Comparison of ENCODE assay signal across 2 worm cellular contexts in genomic region chrV:5596391-5597030, ce11.
TF ChIP-seq lines count a peak whose summit lies in the region.

TSS of gene zhit-1 (minus strand) at chrV:5596551.

TF ChIP-seq in whole organism, L1 larva, 84 proteins besides CTCF, POLR2A, EP300 and RAD21 (continued from another document):
- TF ChIP-seq sup-37 (GFP tag; optimal IDR thresholded peaks at IDR 0.05; lab: Kevin White, UChicago) (no peak), lsy-2 (tag; optimal IDR thresholded peaks at IDR 0.05; lab: Kevin White, UChicago) (peak; percentile 21 to 70), C16A3.4 (tag; optimal IDR thresholded peaks at IDR 0.05; lab: Kevin White, UChicago) (peak; percentile 23), ceh-8 (GFP tag; optimal IDR thresholded peaks at IDR 0.05; lab: Kevin White, UChicago) (no peak), nhr-71 (tag; optimal IDR thresholded peaks at IDR 0.05; lab: Kevin White, UChicago) (peak; percentile 47), nhr-85 (tag; lab: Kevin White, UChicago) (peak; percentile 30), ztf-11 (tag; optimal IDR thresholded peaks at IDR 0.05; lab: Kevin White, UChicago) (no peak), zag-1 (tag; optimal IDR thresholded peaks at IDR 0.05; lab: Kevin White, UChicago) (no peak), vab-15 (tag; optimal IDR thresholded peaks at IDR 0.05; lab: Kevin White, UChicago) (no peak), blmp-1 (tag; optimal IDR thresholded peaks at IDR 0.05; lab: Kevin White, UChicago) (peak; percentile 4), mep-1 (tag; optimal IDR thresholded peaks at IDR 0.05; lab: Kevin White, UChicago) (peak; percentile 35), C34B4.2 (tag; optimal IDR thresholded peaks at IDR 0.05; lab: Kevin White, UChicago) (no peak), nhr-76 (tag; optimal IDR thresholded peaks at IDR 0.05; lab: Kevin White, UChicago) (no peak), efl-1 (optimal IDR thresholded peaks at IDR 0.05; lab: Kevin White, UChicago) (peak; percentile 92), efl-1 (GFP tag; optimal IDR thresholded peaks at IDR 0.05 in 1 of 2; lab: Kevin White, UChicago) (peak; percentile 92 to 99), zip-4 (GFP tag; optimal IDR thresholded peaks at IDR 0.05; lab: Kevin White, UChicago) (no peak), skn-1 (tag; optimal IDR thresholded peaks at IDR 0.05; lab: Kevin White, UChicago) (peak; percentile 36), nhr-77 (tag; optimal IDR thresholded peaks at IDR 0.05; lab: Kevin White, UChicago) (no peak), dpl-1 (GFP tag; optimal IDR thresholded peaks at IDR 0.05; lab: Kevin White, UChicago) (peak; percentile 85 to 92 (median 89)), unc-86 (tag; optimal IDR thresholded peaks at IDR 0.05; lab: Kevin White, UChicago) (no peak), nhr-19 (GFP tag; conservative IDR thresholded peaks at IDR 0.05; lab: Robert Waterston, UW) (0 out of 2 replicates have a peak, but pooled peaks have one; percentile 6), fkh-8 (tag; optimal IDR thresholded peaks at IDR 0.05; lab: Kevin White, UChicago) (no peak), efl-3 (GFP tag; optimal IDR thresholded peaks at IDR 0.05; lab: Kevin White, UChicago) (no peak), unc-98 (GFP tag; IDR thresholded peaks at IDR 0.05; lab: Robert Waterston, UW) (no peak), ceh-90 (tag; optimal IDR thresholded peaks at IDR 0.05; lab: Kevin White, UChicago) (no peak), dsc-1 (tag; optimal IDR thresholded peaks at IDR 0.05; lab: Kevin White, UChicago) (no peak), ceh-63 (GFP tag; optimal IDR thresholded peaks at IDR 0.05; lab: Kevin White, UChicago) (no peak), irx-1 (tag; optimal IDR thresholded peaks at IDR 0.05; lab: Kevin White, UChicago) (no peak), sox-4 (tag; optimal IDR thresholded peaks at IDR 0.05; lab: Kevin White, UChicago) (no peak), nhr-237 (tag; optimal IDR thresholded peaks at IDR 0.05; lab: Kevin White, UChicago) (no peak), lin-39 (tag; optimal IDR thresholded peaks at IDR 0.05; lab: Kevin White, UChicago) (no peak), F16B12.6 (tag; optimal IDR thresholded peaks at IDR 0.05; lab: Kevin White, UChicago) (peak; percentile 50), aha-1 (tag; optimal IDR thresholded peaks at IDR 0.05; lab: Kevin White, UChicago) (no peak), unc-62 (GFP tag; optimal IDR thresholded peaks at IDR 0.05; lab: Kevin White, UChicago) (no peak), alr-1 (tag; optimal IDR thresholded peaks at IDR 0.05; lab: Kevin White, UChicago; ENCODE audit: borderline replicate concordance) (peak; percentile 85), fkh-10 (GFP tag; optimal IDR thresholded peaks at IDR 0.05; lab: Kevin White, UChicago) (no peak), unc-130 (tag; optimal IDR thresholded peaks at IDR 0.05; lab: Kevin White, UChicago) (peak; percentile 61), hpl-2 (GFP tag; optimal IDR thresholded peaks at IDR 0.05; lab: Kevin White, UChicago) (no peak), fos-1 (tag; optimal IDR thresholded peaks at IDR 0.05; lab: Kevin White, UChicago) (no peak), ceh-82 (tag; optimal IDR thresholded peaks at IDR 0.05; lab: Kevin White, UChicago) (peak in 1 of 3 experiments; percentile 13), pqm-1 (tag; optimal IDR thresholded peaks at IDR 0.05; lab: Kevin White, UChicago) (no peak), fkh-4 (tag; optimal IDR thresholded peaks at IDR 0.05; lab: Kevin White, UChicago; ENCODE audit: borderline replicate concordance) (no peak), ama-1 (optimal IDR thresholded peaks at IDR 0.05; lab: Kevin White, UChicago) (no peak), nhr-12 (tag; optimal IDR thresholded peaks at IDR 0.05; lab: Kevin White, UChicago) (no peak), grh-1 (GFP tag; IDR thresholded peaks at IDR 0.05; lab: Robert Waterston, UW) (no peak), egl-27 (tag; optimal IDR thresholded peaks at IDR 0.05; lab: Kevin White, UChicago) (no peak), xbp-1 (tag; optimal IDR thresholded peaks at IDR 0.05; lab: Kevin White, UChicago) (peak; percentile 15), nhr-47 (tag; optimal IDR thresholded peaks at IDR 0.05; lab: Kevin White, UChicago) (peak; percentile 52), unc-30 (tag; optimal IDR thresholded peaks at IDR 0.05; lab: Kevin White, UChicago) (no peak), nhr-11 (tag; optimal IDR thresholded peaks at IDR 0.05; lab: Kevin White, UChicago) (no peak), hlh-4 (tag; optimal IDR thresholded peaks at IDR 0.05; lab: Kevin White, UChicago) (no peak), snpc-4 (tag; optimal IDR thresholded peaks at IDR 0.05; lab: Kevin White, UChicago) (peak; percentile 68), nhr-20 (tag; optimal IDR thresholded peaks at IDR 0.05; lab: Kevin White, UChicago) (peak; percentile 1), snu-23 (GFP tag; optimal IDR thresholded peaks at IDR 0.05; lab: Kevin White, UChicago) (peak; percentile 29), lin-14 (GFP tag; optimal IDR thresholded peaks at IDR 0.05; lab: Kevin White, UChicago) (no peak)

TF ChIP-seq in whole organism, L2 larva, 48 proteins besides CTCF, POLR2A, EP300 and RAD21 (continued from another document):
- TF ChIP-seq ztf-11 (tag; optimal IDR thresholded peaks at IDR 0.05; lab: Kevin White, UChicago) = no peak
- no peak for TF ChIP-seq fos-1 (tag; optimal IDR thresholded peaks at IDR 0.05; lab: Kevin White, UChicago)
- TF ChIP-seq zag-1 (tag; optimal IDR thresholded peaks at IDR 0.05; lab: Kevin White, UChicago) = no peak
- TF ChIP-seq gmeb-1 (tag; optimal IDR thresholded peaks at IDR 0.05; lab: Kevin White, UChicago) = peak; percentile 93
- TF ChIP-seq nhr-129 (tag; optimal IDR thresholded peaks at IDR 0.05; lab: Kevin White, UChicago) = peak; percentile 1
- TF ChIP-seq skn-1 (tag; optimal IDR thresholded peaks at IDR 0.05; lab: Kevin White, UChicago) = no peak
- no peak for TF ChIP-seq ceh-16 (tag; optimal IDR thresholded peaks at IDR 0.05; lab: Kevin White, UChicago)
- no peak for TF ChIP-seq sem-4 (tag; optimal IDR thresholded peaks at IDR 0.05; lab: Kevin White, UChicago)
- peak; percentile 36 for TF ChIP-seq C34F6.9 (tag; optimal IDR thresholded peaks at IDR 0.05; lab: Kevin White, UChicago)
- TF ChIP-seq mbf-1 (tag; optimal IDR thresholded peaks at IDR 0.05; lab: Kevin White, UChicago) = no peak
- no peak for TF ChIP-seq aly-2 (tag; optimal IDR thresholded peaks at IDR 0.05; lab: Kevin White, UChicago)
- no peak for TF ChIP-seq blmp-1 (tag; optimal IDR thresholded peaks at IDR 0.05; lab: Kevin White, UChicago; ENCODE audit: insufficient read depth)
- TF ChIP-seq Y55F3AM.14 (GFP tag; optimal IDR thresholded peaks at IDR 0.05; lab: Kevin White, UChicago) = no peak
- peak; percentile 61 for TF ChIP-seq snpc-4 (tag; optimal IDR thresholded peaks at IDR 0.05; lab: Kevin White, UChicago)
- TF ChIP-seq ama-1 (optimal IDR thresholded peaks at IDR 0.05; lab: Kevin White, UChicago) = no peak
- no peak for TF ChIP-seq peb-1 (tag; optimal IDR thresholded peaks at IDR 0.05; lab: Kevin White, UChicago)
- no peak for TF ChIP-seq lin-39 (tag; optimal IDR thresholded peaks at IDR 0.05; lab: Kevin White, UChicago)
- TF ChIP-seq crh-2 (tag; optimal IDR thresholded peaks at IDR 0.05; lab: Kevin White, UChicago) = no peak
- no peak for TF ChIP-seq nhr-77 (tag; optimal IDR thresholded peaks at IDR 0.05; lab: Kevin White, UChicago)
- TF ChIP-seq ceh-82 (tag; optimal IDR thresholded peaks at IDR 0.05; lab: Kevin White, UChicago) = no peak
- TF ChIP-seq sma-9 (GFP tag; optimal IDR thresholded peaks at IDR 0.05; lab: Kevin White, UChicago) = no peak
- no peak for TF ChIP-seq sma-9 (tag; optimal IDR thresholded peaks at IDR 0.05; lab: Kevin White, UChicago)
- no peak for TF ChIP-seq dmd-4 (tag; optimal IDR thresholded peaks at IDR 0.05; lab: Kevin White, UChicago)
- TF ChIP-seq elt-1 (tag; optimal IDR thresholded peaks at IDR 0.05; lab: Kevin White, UChicago) = no peak
- TF ChIP-seq nhr-237 (tag; optimal IDR thresholded peaks at IDR 0.05; lab: Kevin White, UChicago) = no peak
- TF ChIP-seq unc-62 (GFP tag; optimal IDR thresholded peaks at IDR 0.05; lab: Kevin White, UChicago) = no peak
- no peak for TF ChIP-seq nhr-10 (tag; optimal IDR thresholded peaks at IDR 0.05; lab: Kevin White, UChicago)
- no peak for TF ChIP-seq lin-11 (tag; optimal IDR thresholded peaks at IDR 0.05; lab: Kevin White, UChicago)
- TF ChIP-seq unc-55 (GFP tag; optimal IDR thresholded peaks at IDR 0.05; lab: Kevin White, UChicago) = peak; percentile 56
- no peak for TF ChIP-seq nhr-25 (tag; optimal IDR thresholded peaks at IDR 0.05; lab: Kevin White, UChicago)
- TF ChIP-seq mdl-1 (tag; optimal IDR thresholded peaks at IDR 0.05; lab: Kevin White, UChicago) = no peak
- TF ChIP-seq nhr-11 (tag; optimal IDR thresholded peaks at IDR 0.05; lab: Kevin White, UChicago) = no peak
TF ChIP-seq in whole organism, L2 larva: peak in this region for 7.
